Worm (Caenorhabditis elegans): ENCODE results near the gene Y51A2D.1.

ce11 chrV:18461200-18461728 is 47.4 kb upstream of the Y51A2D.1 start, which contains the start of gene ZK228.3:
- no peak for TF ChIP-seq him-1 (tag; optimal IDR thresholded peaks at IDR 0.05)
- no peak for TF ChIP-seq W03F9.2 (tag; optimal IDR thresholded peaks at IDR 0.05)
- no peak for TF ChIP-seq dao-5 (tag; optimal IDR thresholded peaks at IDR 0.05)

Measured in whole organism, L4/young adult.